1 worm cellular context compared by ENCODE assay signal in the genomic region with DNA sequence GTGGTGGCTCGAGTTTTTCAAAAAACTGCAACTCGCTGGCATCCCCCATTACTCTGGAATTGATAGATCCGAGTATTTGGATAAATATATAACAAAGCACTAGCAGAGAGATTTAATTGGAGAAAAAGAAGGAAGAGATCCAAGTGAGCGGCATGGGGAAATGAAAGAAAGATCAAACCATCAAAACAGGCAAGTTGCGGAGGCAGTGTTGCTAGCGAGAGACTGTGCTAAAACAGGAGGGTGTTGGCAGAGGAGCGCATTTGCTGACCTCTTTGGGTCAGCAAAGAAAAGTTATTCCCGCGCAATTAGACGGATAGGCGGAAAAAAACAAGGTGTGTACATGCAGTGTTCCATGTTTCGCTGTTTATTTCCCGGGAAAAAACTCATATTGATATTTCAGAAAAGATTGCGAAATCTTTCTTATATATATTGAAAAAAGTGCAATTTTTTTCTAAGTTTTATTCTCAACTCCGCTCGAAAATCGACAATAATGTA.
A peak's percentile ranks its signal among the peaks of the same experiment; 100 is the strongest.
TF ChIP-seq lines count a peak whose summit lies in the region.

A gene (minus strand): TSS at position 51 of the 495 bp plus-strand sequence.

TF ChIP-seq in whole organism, L1 larva, 84 proteins besides CTCF, POLR2A, EP300 and RAD21 (continued from another document):
- TF ChIP-seq unc-130 (tag; optimal IDR thresholded peaks at IDR 0.05; lab: Kevin White, UChicago) = peak; percentile 79
- TF ChIP-seq C16A3.4 (tag; optimal IDR thresholded peaks at IDR 0.05; lab: Kevin White, UChicago) = peak; percentile 90
- no peak for TF ChIP-seq pqm-1 (tag; optimal IDR thresholded peaks at IDR 0.05; lab: Kevin White, UChicago)
- TF ChIP-seq unc-98 (GFP tag; IDR thresholded peaks at IDR 0.05; lab: Robert Waterston, UW) = no peak
- TF ChIP-seq swsn-7 (tag; optimal IDR thresholded peaks at IDR 0.05; lab: Kevin White, UChicago) = peak; percentile 89
- peak; percentile 20 for TF ChIP-seq hpl-2 (GFP tag; optimal IDR thresholded peaks at IDR 0.05; lab: Kevin White, UChicago)
